Fruit fly (Drosophila melanogaster): Measurements from ENCODE around the gene bou.

Gene bou

dm6 chrX:7008102-7009087 lies 22.1 kb downstream of the bou start:
- TF ChIP-seq dmrt11E (tag; optimal IDR thresholded peaks at IDR 0.05) (no peak), CG7372 (GFP tag; IDR thresholded peaks at IDR 0.05) (no peak), Ada2b (GFP tag; IDR thresholded peaks at IDR 0.05) (no peak), CG16779 (GFP tag; IDR thresholded peaks at IDR 0.05) (no peak), CG4730 (GFP tag; IDR thresholded peaks at IDR 0.05) (no peak), sisA (GFP tag; IDR thresholded peaks at IDR 0.05) (0 out of 2 replicates have a peak, but pooled peaks have one; percentile 10), CG9876 (GFP tag; optimal IDR thresholded peaks at IDR 0.05) (no peak), sob (GFP tag; IDR thresholded peaks at IDR 0.05) (no peak), zfh2 (GFP tag; optimal IDR thresholded peaks at IDR 0.05) (no peak), amos (GFP tag; IDR thresholded peaks at IDR 0.05; ENCODE audit: partially characterized antibody) (no peak), Ets65A (GFP tag) (peak; percentile 87), CG7556 (GFP tag; optimal IDR thresholded peaks at IDR 0.05) (no peak), CG18262 (tag; optimal IDR thresholded peaks at IDR 0.05) (no peak), crc (GFP tag; optimal IDR thresholded peaks at IDR 0.05) (no peak), CG34224 (GFP tag; IDR thresholded peaks at IDR 0.05; ENCODE audit: partially characterized antibody) (0 out of 3 replicates have a peak, but pooled peaks have one; percentile 23), ash1 (GFP tag; optimal IDR thresholded peaks at IDR 0.05) (no peak), row (GFP tag; IDR thresholded peaks at IDR 0.05) (peak; percentile 60), pho (GFP tag; optimal IDR thresholded peaks at IDR 0.05) (no peak), Dfd (GFP tag; optimal IDR thresholded peaks at IDR 0.05) (no peak), cg (GFP tag; optimal IDR thresholded peaks at IDR 0.05) (peak; percentile 25), CG11398 (GFP tag; optimal IDR thresholded peaks at IDR 0.05) (no peak), sens (GFP tag) (peak; percentile 84), Oaz (GFP tag; IDR thresholded peaks at IDR 0.05) (no peak), BEAF-32 (GFP tag; optimal IDR thresholded peaks at IDR 0.05) (no peak), stc (GFP tag; IDR thresholded peaks at IDR 0.05) (0 out of 2 replicates have a peak, but pooled peaks have one; percentile 14), CG6272 (GFP tag; IDR thresholded peaks at IDR 0.05) (no peak), Xrp1 (GFP tag; IDR thresholded peaks at IDR 0.05) (0 out of 2 replicates have a peak, but pooled peaks have one; percentile 18), CG17359 (tag; optimal IDR thresholded peaks at IDR 0.05) (peak; percentile 3), z (GFP tag; IDR thresholded peaks at IDR 0.05) (peak; percentile 55; the same call in 1 of the 3 replicates), mam (GFP tag; optimal IDR thresholded peaks at IDR 0.05) (no peak), Blimp-1 (GFP tag; optimal IDR thresholded peaks at IDR 0.05) (peak; percentile 34), sqz (GFP tag; optimal IDR thresholded peaks at IDR 0.05) (peak; percentile 13), CG1603 (tag; optimal IDR thresholded peaks at IDR 0.05) (peak; percentile 8), CG11695 (GFP tag; IDR thresholded peaks at IDR 0.05) (0 out of 3 replicates have a peak, but pooled peaks have one; percentile 37), nmo (GFP tag; optimal IDR thresholded peaks at IDR 0.05) (peak; percentile 1), schlank (tag; optimal IDR thresholded peaks at IDR 0.05) (no peak), grau (tag; optimal IDR thresholded peaks at IDR 0.05) (peak; percentile 85), CG11093 (GFP tag; IDR thresholded peaks at IDR 0.05) (no peak), dmrt99B (tag; optimal IDR thresholded peaks at IDR 0.05) (peak; percentile 33), tio (GFP tag; optimal IDR thresholded peaks at IDR 0.05) (no peak), CG2678 (tag; optimal IDR thresholded peaks at IDR 0.05) (peak; percentile 30), sd (tag; optimal IDR thresholded peaks at IDR 0.05) (peak; percentile 54), Awh (GFP tag; IDR thresholded peaks at IDR 0.05) (0 out of 2 replicates have a peak, but pooled peaks have one; percentile 28), Dref (GFP tag; IDR thresholded peaks at IDR 0.05) (no peak), repo (GFP tag; optimal IDR thresholded peaks at IDR 0.05) (no peak), HLH3B (GFP tag; IDR thresholded peaks at IDR 0.05) (0 out of 2 replicates have a peak, but pooled peaks have one; percentile 28), CG13424 (tag; optimal IDR thresholded peaks at IDR 0.05) (peak; percentile 5), kni (GFP tag; optimal IDR thresholded peaks at IDR 0.05) (peak; percentile 26), lbe (GFP tag; optimal IDR thresholded peaks at IDR 0.05) (peak; percentile 23)
